1 fruit fly cellular context compared by ENCODE assay signal in the genomic region with DNA sequence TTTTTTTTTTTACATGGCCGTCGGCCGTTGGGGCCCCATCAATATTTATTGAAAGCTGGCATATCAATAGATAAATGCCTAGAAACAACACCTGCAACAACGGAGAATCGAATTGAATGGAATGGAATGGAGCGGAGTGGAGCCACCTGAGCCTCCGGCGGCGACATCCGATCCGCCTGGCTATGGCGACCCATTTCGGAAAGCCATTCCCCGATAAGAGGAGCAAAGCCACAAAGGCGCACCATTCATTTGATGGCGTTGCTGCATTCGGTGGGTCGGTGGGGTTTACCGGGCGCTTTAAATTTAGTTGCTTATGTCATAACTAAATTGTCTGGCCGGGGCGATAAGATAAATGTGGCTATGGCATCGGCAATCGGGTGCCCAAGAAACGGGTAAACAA.
A peak's percentile ranks its signal among the peaks of the same experiment; 100 is the strongest.
TF ChIP-seq lines count a peak whose summit lies in the region.

No protein-coding gene starts in this region.

TF ChIP-seq in whole organism, embryonic, 481 proteins besides CTCF, POLR2A, EP300 and RAD21 (continued from another document and continues in another):
- TF ChIP-seq CG6654 (GFP tag; optimal IDR thresholded peaks at IDR 0.05; lab: Kevin White, UChicago), result no peak
- no peak for TF ChIP-seq CG1792 (GFP tag; optimal IDR thresholded peaks at IDR 0.05; lab: Kevin White, UChicago)
- no peak for TF ChIP-seq HLHmδ (GFP tag; optimal IDR thresholded peaks at IDR 0.05; lab: Kevin White, UChicago)
- no peak for TF ChIP-seq D19B (GFP tag; optimal IDR thresholded peaks at IDR 0.05; lab: Kevin White, UChicago)
- no peak for TF ChIP-seq CG12104 (GFP tag; optimal IDR thresholded peaks at IDR 0.05; lab: Kevin White, UChicago)
- TF ChIP-seq Six4 (GFP tag; optimal IDR thresholded peaks at IDR 0.05; lab: Kevin White, UChicago), result no peak
- TF ChIP-seq Neu2 (GFP tag; optimal IDR thresholded peaks at IDR 0.05; lab: Kevin White, UChicago; ENCODE audit: borderline replicate concordance), result no peak
- no peak for TF ChIP-seq row (GFP tag; IDR thresholded peaks at IDR 0.05; lab: Robert Waterston, UW)
- no peak for TF ChIP-seq CG13123 (GFP tag; optimal IDR thresholded peaks at IDR 0.05; lab: Kevin White, UChicago)
- no peak for TF ChIP-seq CG6813 (GFP tag; optimal IDR thresholded peaks at IDR 0.05; lab: Kevin White, UChicago)
- no peak for TF ChIP-seq ind (GFP tag; optimal IDR thresholded peaks at IDR 0.05; lab: Kevin White, UChicago)
- TF ChIP-seq CG9876 (GFP tag; optimal IDR thresholded peaks at IDR 0.05; lab: Kevin White, UChicago), result no peak
- TF ChIP-seq CG8944 (GFP tag; optimal IDR thresholded peaks at IDR 0.05; lab: Kevin White, UChicago), result no peak
- TF ChIP-seq Elba2 (GFP tag; optimal IDR thresholded peaks at IDR 0.05; lab: Kevin White, UChicago), result no peak
- no peak for TF ChIP-seq lbe (GFP tag; optimal IDR thresholded peaks at IDR 0.05; lab: Kevin White, UChicago)
- no peak for TF ChIP-seq CG12071 (GFP tag; optimal IDR thresholded peaks at IDR 0.05; lab: Kevin White, UChicago)
- no peak for TF ChIP-seq trem (tag; optimal IDR thresholded peaks at IDR 0.05; lab: Kevin White, UChicago)
- no peak for TF ChIP-seq CG13287 (GFP tag; IDR thresholded peaks at IDR 0.05; lab: Robert Waterston, UW; ENCODE audit: partially characterized antibody)
- TF ChIP-seq Usf (GFP tag; optimal IDR thresholded peaks at IDR 0.05; lab: Kevin White, UChicago), result no peak
- TF ChIP-seq CG34376 (GFP tag; optimal IDR thresholded peaks at IDR 0.05; lab: Kevin White, UChicago), result no peak
- no peak for TF ChIP-seq D (optimal IDR thresholded peaks at IDR 0.05; lab: Kevin White, UChicago)
- TF ChIP-seq D (GFP tag; optimal IDR thresholded peaks at IDR 0.05; lab: Kevin White, UChicago), result no peak
- TF ChIP-seq Taf1 (GFP tag; IDR thresholded peaks at IDR 0.05; lab: Robert Waterston, UW), result no peak
- TF ChIP-seq mam (GFP tag; optimal IDR thresholded peaks at IDR 0.05; lab: Kevin White, UChicago), result no peak
- no peak for TF ChIP-seq Side (GFP tag; optimal IDR thresholded peaks at IDR 0.05; lab: Kevin White, UChicago)
- no peak for TF ChIP-seq CG16815 (GFP tag; optimal IDR thresholded peaks at IDR 0.05; lab: Kevin White, UChicago)
- no peak for TF ChIP-seq tna (GFP tag; IDR thresholded peaks at IDR 0.05; lab: Robert Waterston, UW; ENCODE audit: partially characterized antibody)
- TF ChIP-seq Lim3 (GFP tag; IDR thresholded peaks at IDR 0.05; lab: Robert Waterston, UW), result no peak
- TF ChIP-seq sr (GFP tag; IDR thresholded peaks at IDR 0.05; lab: Robert Waterston, UW), result no peak
- no peak for TF ChIP-seq Sry-δ (GFP tag; optimal IDR thresholded peaks at IDR 0.05; lab: Kevin White, UChicago)
- TF ChIP-seq CG18619 (GFP tag; optimal IDR thresholded peaks at IDR 0.05; lab: Kevin White, UChicago), result no peak
- TF ChIP-seq CG33557 (GFP tag; optimal IDR thresholded peaks at IDR 0.05; lab: Kevin White, UChicago), result no peak
- TF ChIP-seq twi (tag; optimal IDR thresholded peaks at IDR 0.05; lab: Kevin White, UChicago), result peak; percentile 23
- TF ChIP-seq CG7556 (GFP tag; optimal IDR thresholded peaks at IDR 0.05; lab: Kevin White, UChicago), result no peak
- no peak for TF ChIP-seq ash1 (GFP tag; optimal IDR thresholded peaks at IDR 0.05; lab: Kevin White, UChicago)
- no peak for TF ChIP-seq CG5245 (GFP tag; optimal IDR thresholded peaks at IDR 0.05; lab: Kevin White, UChicago)
- TF ChIP-seq CG8924 (tag; optimal IDR thresholded peaks at IDR 0.05; lab: Kevin White, UChicago), result no peak
- TF ChIP-seq kay (GFP tag; optimal IDR thresholded peaks at IDR 0.05; lab: Kevin White, UChicago), result no peak
- no peak for TF ChIP-seq gsb-n (tag; optimal IDR thresholded peaks at IDR 0.05; lab: Kevin White, UChicago)
- TF ChIP-seq Med (GFP tag; lab: Kevin White, UChicago), result peak; percentile 86
- 0 out of 3 replicates have a peak, but pooled peaks have one; percentile 40 for TF ChIP-seq ci (GFP tag; IDR thresholded peaks at IDR 0.05; lab: Robert Waterston, UW)
- TF ChIP-seq CG15601 (tag; optimal IDR thresholded peaks at IDR 0.05; lab: Kevin White, UChicago), result peak; percentile 91
- peak; percentile 67 for TF ChIP-seq sug (tag; optimal IDR thresholded peaks at IDR 0.05; lab: Kevin White, UChicago)
- no peak for TF ChIP-seq zfh2 (GFP tag; optimal IDR thresholded peaks at IDR 0.05; lab: Kevin White, UChicago)
- no peak for TF ChIP-seq CG14050 (GFP tag; IDR thresholded peaks at IDR 0.05; lab: Robert Waterston, UW)
- no peak for TF ChIP-seq CG8290 (GFP tag; optimal IDR thresholded peaks at IDR 0.05; lab: Kevin White, UChicago)
- no peak for TF ChIP-seq CG8290 (tag; optimal IDR thresholded peaks at IDR 0.05; lab: Kevin White, UChicago)
- no peak for TF ChIP-seq gcm2 (GFP tag; optimal IDR thresholded peaks at IDR 0.05; lab: Kevin White, UChicago)
- TF ChIP-seq CG10274 (GFP tag; optimal IDR thresholded peaks at IDR 0.05; lab: Kevin White, UChicago), result no peak
- TF ChIP-seq dmrt11E (tag; optimal IDR thresholded peaks at IDR 0.05; lab: Kevin White, UChicago), result no peak
- no peak for TF ChIP-seq CG11093 (GFP tag; IDR thresholded peaks at IDR 0.05; lab: Robert Waterston, UW)
- TF ChIP-seq dati (GFP tag; IDR thresholded peaks at IDR 0.05; lab: Robert Waterston, UW), result no peak
- no peak for TF ChIP-seq YL-1 (GFP tag; optimal IDR thresholded peaks at IDR 0.05; lab: Kevin White, UChicago)
- TF ChIP-seq CG11247 (GFP tag; IDR thresholded peaks at IDR 0.05; lab: Robert Waterston, UW), result no peak
- no peak for TF ChIP-seq sens (GFP tag; lab: Kevin White, UChicago)
- TF ChIP-seq CG11085 (GFP tag; IDR thresholded peaks at IDR 0.05; lab: Robert Waterston, UW), result no peak
- no peak for TF ChIP-seq Opbp (GFP tag; IDR thresholded peaks at IDR 0.05; lab: Robert Waterston, UW; ENCODE audit: partially characterized antibody)
- no peak for TF ChIP-seq CG17829 (tag; optimal IDR thresholded peaks at IDR 0.05; lab: Kevin White, UChicago)
- no peak for TF ChIP-seq CrebB (tag; optimal IDR thresholded peaks at IDR 0.05; lab: Kevin White, UChicago)
- TF ChIP-seq sna (GFP tag; IDR thresholded peaks at IDR 0.05; lab: Robert Waterston, UW; ENCODE audit: partially characterized antibody), result no peak
- no peak for TF ChIP-seq pb (GFP tag; optimal IDR thresholded peaks at IDR 0.05; lab: Kevin White, UChicago)
- no peak for TF ChIP-seq grau (tag; optimal IDR thresholded peaks at IDR 0.05; lab: Kevin White, UChicago)
- no peak for TF ChIP-seq Mad (GFP tag; optimal IDR thresholded peaks at IDR 0.05; lab: Kevin White, UChicago)
- no peak for TF ChIP-seq CG4360 (GFP tag; IDR thresholded peaks at IDR 0.05; lab: Robert Waterston, UW)
- 0 out of 2 replicates have a peak, but pooled peaks have one; percentile 24 for TF ChIP-seq Ptx1 (GFP tag; IDR thresholded peaks at IDR 0.05; lab: Robert Waterston, UW)
- no peak for TF ChIP-seq Ssrp (tag; optimal IDR thresholded peaks at IDR 0.05; lab: Kevin White, UChicago)
- TF ChIP-seq CG6689 (GFP tag; IDR thresholded peaks at IDR 0.05; lab: Robert Waterston, UW), result no peak
- no peak for TF ChIP-seq CG5953 (GFP tag; IDR thresholded peaks at IDR 0.05; lab: Robert Waterston, UW)
- TF ChIP-seq grn (GFP tag; optimal IDR thresholded peaks at IDR 0.05; lab: Kevin White, UChicago), result peak; percentile 58
- TF ChIP-seq CG11696 (GFP tag; IDR thresholded peaks at IDR 0.05; lab: Robert Waterston, UW), result no peak
- no peak for TF ChIP-seq CG1024 (GFP tag; IDR thresholded peaks at IDR 0.05; lab: Robert Waterston, UW)
- TF ChIP-seq abd-A (tag; optimal IDR thresholded peaks at IDR 0.05; lab: Kevin White, UChicago), result no peak
- no peak for TF ChIP-seq gt (GFP tag; IDR thresholded peaks at IDR 0.05; lab: Robert Waterston, UW)
- TF ChIP-seq CG17359 (tag; optimal IDR thresholded peaks at IDR 0.05; lab: Kevin White, UChicago), result no peak
- no peak for TF ChIP-seq hth (optimal IDR thresholded peaks at IDR 0.05; lab: Kevin White, UChicago)
- TF ChIP-seq CG3065 (GFP tag; optimal IDR thresholded peaks at IDR 0.05; lab: Kevin White, UChicago), result no peak
- TF ChIP-seq sc (optimal IDR thresholded peaks at IDR 0.05; lab: Kevin White, UChicago), result no peak
- no peak for TF ChIP-seq sc (GFP tag; optimal IDR thresholded peaks at IDR 0.05; lab: Kevin White, UChicago)
- no peak for TF ChIP-seq Bdp1 (GFP tag; optimal IDR thresholded peaks at IDR 0.05; lab: Kevin White, UChicago)
- TF ChIP-seq Gug (GFP tag; IDR thresholded peaks at IDR 0.05; lab: Robert Waterston, UW), result no peak
- TF ChIP-seq odd (GFP tag; optimal IDR thresholded peaks at IDR 0.05; lab: Kevin White, UChicago), result peak; percentile 9
- no peak for TF ChIP-seq CG31224 (GFP tag; IDR thresholded peaks at IDR 0.05; lab: Robert Waterston, UW)
- TF ChIP-seq CG13424 (tag; optimal IDR thresholded peaks at IDR 0.05; lab: Kevin White, UChicago), result no peak
- TF ChIP-seq Sin3A (optimal IDR thresholded peaks at IDR 0.05; lab: Kevin White, UChicago), result no peak
- no peak for TF ChIP-seq CG18011 (GFP tag; optimal IDR thresholded peaks at IDR 0.05; lab: Kevin White, UChicago)
- TF ChIP-seq ap (GFP tag; IDR thresholded peaks at IDR 0.05; lab: Robert Waterston, UW), result no peak
- TF ChIP-seq ara (GFP tag; IDR thresholded peaks at IDR 0.05; lab: Robert Waterston, UW), result 0 out of 2 replicates have a peak, but pooled peaks have one; percentile 28
- TF ChIP-seq CG7839 (tag; optimal IDR thresholded peaks at IDR 0.05; lab: Kevin White, UChicago), result no peak
- no peak for TF ChIP-seq btn (GFP tag; optimal IDR thresholded peaks at IDR 0.05; lab: Kevin White, UChicago)
- TF ChIP-seq Awh (GFP tag; IDR thresholded peaks at IDR 0.05; lab: Robert Waterston, UW), result no peak
- no peak for TF ChIP-seq CG18764 (GFP tag; optimal IDR thresholded peaks at IDR 0.05; lab: Kevin White, UChicago)
- TF ChIP-seq CG9727 (GFP tag; optimal IDR thresholded peaks at IDR 0.05; lab: Kevin White, UChicago), result no peak
- no peak for TF ChIP-seq sim (GFP tag; IDR thresholded peaks at IDR 0.05; lab: Robert Waterston, UW)
- no peak for TF ChIP-seq Camta (GFP tag; optimal IDR thresholded peaks at IDR 0.05; lab: Kevin White, UChicago)
- TF ChIP-seq cwo (GFP tag; optimal IDR thresholded peaks at IDR 0.05; lab: Kevin White, UChicago), result no peak
- TF ChIP-seq tin (GFP tag; optimal IDR thresholded peaks at IDR 0.05; lab: Kevin White, UChicago), result no peak
- TF ChIP-seq Nf-YC (tag; optimal IDR thresholded peaks at IDR 0.05; lab: Kevin White, UChicago), result no peak
- TF ChIP-seq CG4854 (GFP tag; optimal IDR thresholded peaks at IDR 0.05; lab: Kevin White, UChicago), result no peak
- TF ChIP-seq E2f2 (GFP tag; IDR thresholded peaks at IDR 0.05; lab: Robert Waterston, UW), result no peak
- no peak for TF ChIP-seq Vsx1 (GFP tag; optimal IDR thresholded peaks at IDR 0.05; lab: Kevin White, UChicago)
- peak; percentile 47 for TF ChIP-seq ftz-f1 (GFP tag; optimal IDR thresholded peaks at IDR 0.05; lab: Kevin White, UChicago)
- no peak for TF ChIP-seq pnt (GFP tag; optimal IDR thresholded peaks at IDR 0.05; lab: Kevin White, UChicago)
- no peak for TF ChIP-seq CG4617 (GFP tag; optimal IDR thresholded peaks at IDR 0.05; lab: Kevin White, UChicago; ENCODE audit: borderline replicate concordance)
- no peak for TF ChIP-seq Nf-YB (GFP tag; optimal IDR thresholded peaks at IDR 0.05; lab: Kevin White, UChicago)
- TF ChIP-seq scrt (GFP tag; optimal IDR thresholded peaks at IDR 0.05; lab: Kevin White, UChicago), result no peak
- TF ChIP-seq ERR (GFP tag; optimal IDR thresholded peaks at IDR 0.05; lab: Kevin White, UChicago), result no peak
- TF ChIP-seq cato (GFP tag; optimal IDR thresholded peaks at IDR 0.05; lab: Kevin White, UChicago; ENCODE audit: borderline replicate concordance), result no peak
- no peak for TF ChIP-seq CG18262 (tag; optimal IDR thresholded peaks at IDR 0.05; lab: Kevin White, UChicago)
- TF ChIP-seq CG13624 (GFP tag; optimal IDR thresholded peaks at IDR 0.05; lab: Kevin White, UChicago), result no peak
- TF ChIP-seq CG11456 (GFP tag; IDR thresholded peaks at IDR 0.05; lab: Robert Waterston, UW), result no peak
- TF ChIP-seq nau (GFP tag; optimal IDR thresholded peaks at IDR 0.05; lab: Kevin White, UChicago), result no peak
- 0 out of 2 replicates have a peak, but pooled peaks have one; percentile 8 for TF ChIP-seq sob (GFP tag; IDR thresholded peaks at IDR 0.05; lab: Robert Waterston, UW)
- TF ChIP-seq kni (GFP tag; optimal IDR thresholded peaks at IDR 0.05; lab: Kevin White, UChicago), result peak; percentile 24
- TF ChIP-seq CG3407 (GFP tag; optimal IDR thresholded peaks at IDR 0.05; lab: Kevin White, UChicago), result no peak
- TF ChIP-seq GATAe (GFP tag; conservative IDR thresholded peaks at IDR 0.05; lab: Robert Waterston, UW), result peak; percentile 20
- no peak for TF ChIP-seq tup (GFP tag; optimal IDR thresholded peaks at IDR 0.05; lab: Kevin White, UChicago)
- no peak for TF ChIP-seq slou (GFP tag; optimal IDR thresholded peaks at IDR 0.05; lab: Kevin White, UChicago)
- TF ChIP-seq Meics (GFP tag; optimal IDR thresholded peaks at IDR 0.05; lab: Kevin White, UChicago), result no peak
- TF ChIP-seq vvl (GFP tag; IDR thresholded peaks at IDR 0.05; lab: Robert Waterston, UW), result 0 out of 2 replicates have a peak, but pooled peaks have one; percentile 8
- no peak for TF ChIP-seq Scr (GFP tag; IDR thresholded peaks at IDR 0.05; lab: Robert Waterston, UW; ENCODE audit: partially characterized antibody)
- no peak for TF ChIP-seq Rfx (GFP tag; IDR thresholded peaks at IDR 0.05; lab: Robert Waterston, UW)
- no peak for TF ChIP-seq ssp (GFP tag; IDR thresholded peaks at IDR 0.05; lab: Robert Waterston, UW)
- no peak for TF ChIP-seq CG7745 (tag; optimal IDR thresholded peaks at IDR 0.05; lab: Kevin White, UChicago)
- no peak for TF ChIP-seq stc (GFP tag; IDR thresholded peaks at IDR 0.05; lab: Robert Waterston, UW)
- TF ChIP-seq danr (GFP tag; IDR thresholded peaks at IDR 0.05; lab: Robert Waterston, UW), result no peak
- no peak for TF ChIP-seq CG9932 (GFP tag; IDR thresholded peaks at IDR 0.05; lab: Robert Waterston, UW)
- TF ChIP-seq CG17912 (GFP tag; optimal IDR thresholded peaks at IDR 0.05; lab: Kevin White, UChicago), result no peak
- TF ChIP-seq so (GFP tag; IDR thresholded peaks at IDR 0.05; lab: Robert Waterston, UW), result no peak
- TF ChIP-seq dysf (GFP tag; IDR thresholded peaks at IDR 0.05; lab: Robert Waterston, UW), result no peak
- no peak for TF ChIP-seq CG8359 (GFP tag; optimal IDR thresholded peaks at IDR 0.05; lab: Kevin White, UChicago; ENCODE audit: borderline replicate concordance)
- no peak for TF ChIP-seq CG12391 (tag; optimal IDR thresholded peaks at IDR 0.05; lab: Kevin White, UChicago)
- TF ChIP-seq oc (tag; optimal IDR thresholded peaks at IDR 0.05; lab: Kevin White, UChicago), result no peak
- peak; percentile 2 for TF ChIP-seq Sox100B (GFP tag; optimal IDR thresholded peaks at IDR 0.05; lab: Kevin White, UChicago)
- no peak for TF ChIP-seq CG17612 (GFP tag; IDR thresholded peaks at IDR 0.05; lab: Robert Waterston, UW)
- TF ChIP-seq CG12769 (tag; optimal IDR thresholded peaks at IDR 0.05; lab: Kevin White, UChicago), result peak; percentile 80
